Fruit fly (Drosophila melanogaster): ENCODE results near the gene CG13653.

- TF ChIP-seq Hr4 (GFP tag; optimal IDR thresholded peaks at IDR 0.05) (peak; percentile 96), dac (GFP tag; optimal IDR thresholded peaks at IDR 0.05) (peak; percentile 91), spab (GFP tag; optimal IDR thresholded peaks at IDR 0.05) (peak; percentile 93)
Measured at dm6 chr3R:25232271-25232989, 37.1 kb downstream of the CG13653 start, which contains the start of gene Cad96Cb.

Measured in whole organism, prepupa.